In genomic region chrV:11484404-11484803, ce11 we compare ENCODE assay signal across 3 worm cellular contexts.
TF ChIP-seq lines count a peak whose summit lies in the region.

No protein-coding gene starts in this region.

TF ChIP-seq in whole organism, L4 larva, 104 proteins besides CTCF, POLR2A, EP300 and RAD21:
- TF ChIP-seq zfp-3 (GFP tag; conservative IDR thresholded peaks at IDR 0.05; lab: Robert Waterston, UW) (no peak), dve-1 (tag; optimal IDR thresholded peaks at IDR 0.05; lab: Kevin White, UChicago; ENCODE audit: insufficient read depth) (no peak), set-16 (GFP tag; IDR thresholded peaks at IDR 0.05; lab: Robert Waterston, UW) (peak; percentile 87), spr-1 (tag; optimal IDR thresholded peaks at IDR 0.05; lab: Kevin White, UChicago) (no peak), ceh-28 (tag; optimal IDR thresholded peaks at IDR 0.05; lab: Kevin White, UChicago) (no peak), arid-1 (GFP tag; conservative IDR thresholded peaks at IDR 0.05; lab: Robert Waterston, UW) (no peak), ZK337.2 (GFP tag; IDR thresholded peaks at IDR 0.05; lab: Robert Waterston, UW) (no peak)
TF ChIP-seq in whole organism, L4 larva: peak in this region for 1.

TF ChIP-seq in whole organism, early embryonic, 17 proteins besides CTCF, POLR2A, EP300 and RAD21:
- no peak for TF ChIP-seq tra-4 (tag; optimal IDR thresholded peaks at IDR 0.05; lab: Kevin White, UChicago)
- no peak for TF ChIP-seq ceh-13 (GFP tag; optimal IDR thresholded peaks at IDR 0.05; lab: Kevin White, UChicago)
- TF ChIP-seq hmbx-1 (tag; optimal IDR thresholded peaks at IDR 0.05; lab: Kevin White, UChicago): no peak
- TF ChIP-seq hmg-4 (GFP tag; optimal IDR thresholded peaks at IDR 0.05; lab: Kevin White, UChicago): no peak
- 0 out of 2 replicates have a peak, but pooled peaks have one; percentile 9 for TF ChIP-seq tbx-11 (GFP tag; IDR thresholded peaks at IDR 0.05; lab: Robert Waterston, UW)
- no peak for TF ChIP-seq flt-1 (GFP tag; IDR thresholded peaks at IDR 0.05; lab: Robert Waterston, UW)
- no peak for TF ChIP-seq aly-1 (tag; optimal IDR thresholded peaks at IDR 0.05; lab: Kevin White, UChicago)
- no peak for TF ChIP-seq scrt-1 (GFP tag; IDR thresholded peaks at IDR 0.05; lab: Robert Waterston, UW)

TF ChIP-seq in whole organism, young adult, 124 proteins besides CTCF, POLR2A, EP300 and RAD21:
- no peak for TF ChIP-seq D2030.7 (GFP tag; IDR thresholded peaks at IDR 0.05; lab: Robert Waterston, UW)
- TF ChIP-seq snpc-3.4 (tag; optimal IDR thresholded peaks at IDR 0.05; lab: Kevin White, UChicago): no peak
- no peak for TF ChIP-seq efl-1 (GFP tag; optimal IDR thresholded peaks at IDR 0.05; lab: Kevin White, UChicago)
- TF ChIP-seq madf-8 (GFP tag; conservative IDR thresholded peaks at IDR 0.05; lab: Robert Waterston, UW): no peak
- TF ChIP-seq ets-4 (GFP tag; optimal IDR thresholded peaks at IDR 0.05; lab: Kevin White, UChicago): no peak
- TF ChIP-seq lin-54 (GFP tag; optimal IDR thresholded peaks at IDR 0.05; lab: Kevin White, UChicago): no peak
- no peak for TF ChIP-seq F55B11.4 (tag; optimal IDR thresholded peaks at IDR 0.05; lab: Kevin White, UChicago; ENCODE audit: borderline replicate concordance, insufficient read depth)
- TF ChIP-seq Y67H2A.10 (GFP tag; conservative IDR thresholded peaks at IDR 0.05; lab: Robert Waterston, UW): no peak
- no peak for TF ChIP-seq Y79H2A.3 (GFP tag; conservative IDR thresholded peaks at IDR 0.05; lab: Robert Waterston, UW)
- no peak for TF ChIP-seq lin-35 (GFP tag; optimal IDR thresholded peaks at IDR 0.05; lab: Kevin White, UChicago)
- TF ChIP-seq ztf-3 (GFP tag; optimal IDR thresholded peaks at IDR 0.05; lab: Kevin White, UChicago): no peak
- TF ChIP-seq egrh-3 (GFP tag; IDR thresholded peaks at IDR 0.05; lab: Robert Waterston, UW): peak; percentile 62; the same call in 1 of the 2 replicates
- TF ChIP-seq lin-40 (tag; optimal IDR thresholded peaks at IDR 0.05; lab: Kevin White, UChicago): no peak
- no peak for TF ChIP-seq aptf-2 (GFP tag; conservative IDR thresholded peaks at IDR 0.05; lab: Robert Waterston, UW)
- TF ChIP-seq snpc-4 (GFP tag; optimal IDR thresholded peaks at IDR 0.05; lab: Kevin White, UChicago): no peak
- TF ChIP-seq snpc-4 (tag; optimal IDR thresholded peaks at IDR 0.05; lab: Kevin White, UChicago): no peak
- TF ChIP-seq ceh-58 (GFP tag; IDR thresholded peaks at IDR 0.05; lab: Robert Waterston, UW): no peak
- no peak for TF ChIP-seq bed-2 (GFP tag; IDR thresholded peaks at IDR 0.05; lab: Robert Waterston, UW)
- no peak for TF ChIP-seq F37B4.10 (GFP tag; IDR thresholded peaks at IDR 0.05; lab: Robert Waterston, UW)
- TF ChIP-seq hmg-20 (GFP tag; IDR thresholded peaks at IDR 0.05; lab: Robert Waterston, UW): 0 out of 2 replicates have a peak, but pooled peaks have one; percentile 6
- peak; percentile 65 for TF ChIP-seq zfh-2 (GFP tag; conservative IDR thresholded peaks at IDR 0.05; lab: Robert Waterston, UW)
